Worm (Caenorhabditis elegans): ENCODE measurements around the gene C37H5.5.

ce11 chrV:4787836-4788235, 39.3 kb upstream of the C37H5.5 start:
- TF ChIP-seq mdl-1 (tag; optimal IDR thresholded peaks at IDR 0.05) (no peak), blmp-1 (tag; optimal IDR thresholded peaks at IDR 0.05; ENCODE audit: insufficient read depth) (no peak), fos-1 (tag; optimal IDR thresholded peaks at IDR 0.05) (no peak), nhr-77 (tag; optimal IDR thresholded peaks at IDR 0.05) (no peak), snpc-4 (tag; optimal IDR thresholded peaks at IDR 0.05) (no peak), ceh-16 (tag; optimal IDR thresholded peaks at IDR 0.05) (no peak), R02D3.7 (tag; optimal IDR thresholded peaks at IDR 0.05) (no peak), nhr-237 (tag; optimal IDR thresholded peaks at IDR 0.05) (no peak), ztf-1 (GFP tag; conservative IDR thresholded peaks at IDR 0.05) (no peak), nhr-12 (tag; optimal IDR thresholded peaks at IDR 0.05) (no peak)

Measured in whole organism, L2 larva.